Worm (Caenorhabditis elegans): Measurements from ENCODE around the gene T13C2.3.

- TF ChIP-seq nhr-12 (tag; optimal IDR thresholded peaks at IDR 0.05) (no peak), lin-15B (tag; optimal IDR thresholded peaks at IDR 0.05) (no peak), pqm-1 (tag; optimal IDR thresholded peaks at IDR 0.05) (no peak), nhr-25 (tag; optimal IDR thresholded peaks at IDR 0.05) (no peak), egl-5 (tag; optimal IDR thresholded peaks at IDR 0.05) (no peak), zag-1 (tag; optimal IDR thresholded peaks at IDR 0.05) (no peak), nhr-28 (tag; optimal IDR thresholded peaks at IDR 0.05) (no peak), skn-1 (tag; optimal IDR thresholded peaks at IDR 0.05) (no peak), elt-2 (tag; optimal IDR thresholded peaks at IDR 0.05) (no peak), fkh-10 (GFP tag; optimal IDR thresholded peaks at IDR 0.05) (no peak), nhr-237 (tag; optimal IDR thresholded peaks at IDR 0.05) (no peak), nhr-77 (tag; optimal IDR thresholded peaks at IDR 0.05) (no peak)
These were observed 31.4 kb downstream of the T13C2.3 start for ce11 chrII:6820278-6820971.

Measured in whole organism, L3 larva.